Fruit fly (Drosophila melanogaster) whole organism, prepupa: ENCODE measurements around the gene CG13003.

Experiments
- CG11902 ChIP-seq: fragments of 200-800 bp; sonication (Bioruptor generic); optimal IDR thresholded peaks from 3 replicates; lab custom pipeline; 2016; ENCODE audit warnings: missing biosample characterization, missing genetic modification characterization
- CG1621 ChIP-seq: fragments of 200-800 bp; sonication (Bioruptor generic); optimal IDR thresholded peaks from 3 replicates; lab custom pipeline; 2018; ENCODE audit warnings: missing biosample characterization, mild to moderate bottlenecking, missing genetic modification characterization
- CG3032 ChIP-seq: fragments of 200-800 bp; optimal IDR thresholded peaks from 2 replicates; lab custom pipeline; 2019; ENCODE audit warnings: missing biosample characterization, mild to moderate bottlenecking, missing genetic modification characterization, moderate library complexity
- CG31627 ChIP-seq: fragments of 200-800 bp; sonication (Bioruptor generic); optimal IDR thresholded peaks from 3 replicates; lab custom pipeline; 2016; ENCODE audit warnings: missing biosample characterization, missing genetic modification characterization
- CG34406 ChIP-seq: fragments of 200-800 bp; sonication (Bioruptor generic); optimal IDR thresholded peaks from 3 replicates; lab custom pipeline; 2016; ENCODE audit warnings: missing biosample characterization, missing genetic modification characterization
- CG6792 ChIP-seq: fragments of 200-800 bp; sonication (Bioruptor generic); optimal IDR thresholded peaks from 3 replicates; lab custom pipeline; 2016; ENCODE audit warnings: missing biosample characterization, missing genetic modification characterization
- Eip78C ChIP-seq: fragments of 200-800 bp; sonication (Bioruptor generic); peaks from one replicate; lab custom pipeline; 2016; ENCODE audit warnings: missing biosample characterization, missing genetic modification characterization
- Ets96B ChIP-seq: fragments of 200-800 bp; optimal IDR thresholded peaks from 2 replicates; lab custom pipeline; 2019; ENCODE audit warnings: missing biosample characterization, mild to moderate bottlenecking, missing genetic modification characterization, moderate library complexity
- OdsH ChIP-seq: fragments of 200-800 bp; sonication (Bioruptor generic); optimal IDR thresholded peaks from 3 replicates; lab custom pipeline; 2016; ENCODE audit warnings: missing biosample characterization, missing genetic modification characterization
- Sox14 ChIP-seq: fragments of 200-800 bp; sonication (Bioruptor generic); optimal IDR thresholded peaks from 3 replicates; lab custom pipeline; 2016; ENCODE audit warnings: missing biosample characterization, missing genetic modification characterization
- esn ChIP-seq: fragments of 200-800 bp; sonication (Bioruptor generic); optimal IDR thresholded peaks from 2 replicates; lab custom pipeline; 2016; ENCODE audit warnings: missing biosample characterization, mild to moderate bottlenecking, missing genetic modification characterization, moderate library complexity
- spab ChIP-seq: fragments of 200-800 bp; sonication (Bioruptor generic); optimal IDR thresholded peaks from 2 replicates; lab custom pipeline; 2017; ENCODE audit warnings: missing biosample characterization, mild to moderate bottlenecking, missing genetic modification characterization, missing genetic modification reagents

dm6 chrX:16834259-16834658, 42.1 kb downstream of the CG13003 start:
- TF ChIP-seq CG3032 (tag; lab: Kevin White, UChicago) (peak; percentile 64), CG6792 (peak; percentile 63), CG34406 (GFP tag; lab: Kevin White, UChicago) (peak; percentile 16), Sox14 (GFP tag; lab: Kevin White, UChicago) (peak; percentile 69), esn (peak; percentile 65), CG11902 (no peak), CG31627 (GFP tag; lab: Kevin White, UChicago) (peak; percentile 36), Ets96B (tag; lab: Kevin White, UChicago) (peak; percentile 18), CG1621 (tag; lab: Kevin White, UChicago) (no peak), OdsH (GFP tag; lab: Kevin White, UChicago) (peak; percentile 73), spab (GFP tag; lab: Kevin White, UChicago) (no peak), Eip78C (GFP tag; lab: Kevin White, UChicago) (peak; percentile 94)
